Worm (Caenorhabditis elegans) whole organism, midembryonic: ENCODE data around the gene C03A3.3.

Experiments used
- cog-1 ChIP-seq: sonication (generic microtip); optimal IDR thresholded peaks from 2 replicates; lab custom pipeline; 2016; ENCODE audit warnings: missing genetic modification characterization, missing compliant biosample characterization
- flt-1 ChIP-seq: fragments of 200-800 bp; sonication (Bioruptor generic); IDR thresholded peaks from 2 replicates; pipeline ENCODE4 v1.3.6; 2022; ENCODE audit warnings: missing genetic modification characterization, missing compliant biosample characterization
- klf-2 ChIP-seq: fragments of 200-800 bp; sonication (Bioruptor generic); conservative IDR thresholded peaks from 2 replicates; pipeline ENCODE4 v1.3.6; 2022; ENCODE audit warnings: missing genetic modification reagents, missing genetic modification characterization, missing compliant biosample characterization
- ref-1 ChIP-seq: fragments of 200-800 bp; sonication (Bioruptor generic); conservative IDR thresholded peaks from 2 replicates; pipeline ENCODE4 v1.3.6; 2022; ENCODE audit warnings: missing genetic modification reagents, missing genetic modification characterization, missing compliant biosample characterization
- tab-1 ChIP-seq: fragments of 200-800 bp; sonication (Bioruptor generic); IDR thresholded peaks from 2 replicates; pipeline ENCODE4 v1.3.6; 2022; ENCODE audit warnings: missing genetic modification characterization, missing compliant biosample characterization
- ztf-23 ChIP-seq: fragments of 200-800 bp; sonication (Bioruptor generic); IDR thresholded peaks from 2 replicates; pipeline ENCODE4 v1.3.6; 2022; ENCODE audit warnings: missing genetic modification reagents, missing genetic modification characterization, missing compliant biosample characterization
- ztf-29 ChIP-seq: fragments of 200-800 bp; sonication (Bioruptor generic); IDR thresholded peaks from 2 replicates; pipeline ENCODE4 v1.3.6; 2022; ENCODE audit warnings: missing genetic modification reagents, missing genetic modification characterization, missing compliant biosample characterization

ce11 chrX:11241479-11241878, 27.4 kb downstream of the C03A3.3 start:
- no peak for TF ChIP-seq klf-2 (GFP tag; lab: Robert Waterston, UW)
- no peak for TF ChIP-seq ref-1 (GFP tag; lab: Robert Waterston, UW)
- no peak for TF ChIP-seq flt-1 (GFP tag; lab: Robert Waterston, UW)
- no peak for TF ChIP-seq ztf-23 (GFP tag; lab: Robert Waterston, UW)
- TF ChIP-seq ztf-29 (GFP tag; lab: Robert Waterston, UW): no peak
- TF ChIP-seq tab-1 (GFP tag; lab: Robert Waterston, UW): no peak
- no peak for TF ChIP-seq cog-1 (tag; lab: Kevin White, UChicago)
